Fruit fly (Drosophila melanogaster): ENCODE measurements around the gene CG31548.

The CG31548 gene

dm6 chr3R:5599521-5600360 lies 36.9 kb downstream of the CG31548 start:
- TF ChIP-seq insv (optimal IDR thresholded peaks at IDR 0.05): no peak
- TF ChIP-seq Sin3A (optimal IDR thresholded peaks at IDR 0.05): no peak
- TF ChIP-seq h (optimal IDR thresholded peaks at IDR 0.05): no peak
- no peak for TF ChIP-seq Myc (optimal IDR thresholded peaks at IDR 0.05)
- TF ChIP-seq psq (optimal IDR thresholded peaks at IDR 0.05): no peak
- no peak for TF ChIP-seq ttk (optimal IDR thresholded peaks at IDR 0.05)

- TF ChIP-seq ttk (optimal IDR thresholded peaks at IDR 0.05): no peak
- TF ChIP-seq insv (optimal IDR thresholded peaks at IDR 0.05): no peak
- TF ChIP-seq h (optimal IDR thresholded peaks at IDR 0.05): no peak
- TF ChIP-seq Myc (optimal IDR thresholded peaks at IDR 0.05): no peak
- TF ChIP-seq psq (optimal IDR thresholded peaks at IDR 0.05): no peak
- no peak for TF ChIP-seq Sin3A (optimal IDR thresholded peaks at IDR 0.05)
Observed at dm6 chr3R:5594878-5595277, 41.8 kb downstream of the CG31548 start.

- TF ChIP-seq h (optimal IDR thresholded peaks at IDR 0.05): no peak
- no peak for TF ChIP-seq ttk (optimal IDR thresholded peaks at IDR 0.05)
- no peak for TF ChIP-seq psq (optimal IDR thresholded peaks at IDR 0.05)
- TF ChIP-seq Myc (optimal IDR thresholded peaks at IDR 0.05): no peak
- TF ChIP-seq insv (optimal IDR thresholded peaks at IDR 0.05): no peak
- no peak for TF ChIP-seq Sin3A (optimal IDR thresholded peaks at IDR 0.05)
Observed at dm6 chr3R:5592009-5592572, 44.6 kb downstream of the CG31548 start.

dm6 chr3R:5591398-5591853 lies 45.2 kb downstream of the CG31548 start, which contains the start of the genes noi and Vha26:
noi (minus strand) TSS chr3R:5591459.
Vha26 (plus strand) TSS chr3R:5591763.
- TF ChIP-seq Myc (optimal IDR thresholded peaks at IDR 0.05) (no peak), Sin3A (optimal IDR thresholded peaks at IDR 0.05) (no peak), ttk (optimal IDR thresholded peaks at IDR 0.05) (no peak), insv (optimal IDR thresholded peaks at IDR 0.05) (no peak), h (optimal IDR thresholded peaks at IDR 0.05) (no peak)

dm6 chr3R:5588573-5588972 lies 48.1 kb downstream of the CG31548 start, which contains the start of gene PolZ2:
PolZ2 (plus strand) TSS chr3R:5588873.
- TF ChIP-seq insv (optimal IDR thresholded peaks at IDR 0.05): no peak
- TF ChIP-seq Sin3A (optimal IDR thresholded peaks at IDR 0.05): no peak
- TF ChIP-seq ttk (optimal IDR thresholded peaks at IDR 0.05): no peak
- no peak for TF ChIP-seq Myc (optimal IDR thresholded peaks at IDR 0.05)
- no peak for TF ChIP-seq psq (optimal IDR thresholded peaks at IDR 0.05)
- no peak for TF ChIP-seq h (optimal IDR thresholded peaks at IDR 0.05)

dm6 chr3R:5587863-5588519 lies 48.7 kb downstream of the CG31548 start, which contains the start of gene CG2926:
CG2926 (minus strand) TSS chr3R:5588380.
- no peak for TF ChIP-seq ttk (optimal IDR thresholded peaks at IDR 0.05)

Data from Kc167 (cell line).